Fruit fly (Drosophila melanogaster): ENCODE measurements around the gene CRAT.
A peak's percentile ranks its signal among the peaks of the same experiment; 100 is the strongest.

- TF ChIP-seq Crg-1 (GFP tag; optimal IDR thresholded peaks at IDR 0.05) = no peak
- no peak for TF ChIP-seq CG1620 (GFP tag; optimal IDR thresholded peaks at IDR 0.05)
- TF ChIP-seq pad (GFP tag; optimal IDR thresholded peaks at IDR 0.05) = no peak
- no peak for TF ChIP-seq CG12768 (GFP tag; optimal IDR thresholded peaks at IDR 0.05)
- TF ChIP-seq CG11617 (GFP tag; optimal IDR thresholded peaks at IDR 0.05) = no peak
- TF ChIP-seq Hr96 (GFP tag; optimal IDR thresholded peaks at IDR 0.05) = no peak
- TF ChIP-seq kay (GFP tag; ENCODE audit: borderline replicate concordance) = peak; percentile 91
Observed at dm6 chr3R:6388414-6388830, 12.6 kb upstream of the CRAT start.
